Worm (Caenorhabditis elegans): ENCODE data around the gene sru-39.

DNA sequence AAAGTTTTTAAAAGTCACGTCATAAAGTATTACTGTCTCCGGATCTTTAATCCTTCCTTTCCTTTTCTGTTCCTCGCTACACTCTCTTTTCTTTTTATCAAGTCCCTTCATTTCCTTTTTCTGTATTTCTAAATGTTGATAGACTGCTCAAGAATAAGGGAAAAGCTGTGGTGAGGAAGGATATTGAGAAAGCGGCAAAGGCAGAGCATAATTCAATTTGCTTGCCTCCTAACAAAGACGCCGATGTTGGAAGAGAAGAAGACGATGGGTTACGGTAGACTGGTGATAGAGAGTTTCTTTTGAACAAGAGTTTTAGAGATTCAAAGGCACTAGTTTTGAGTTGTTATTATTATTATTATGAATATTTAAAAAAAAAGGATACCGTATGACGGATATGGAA, 37.7 kb upstream of the sru-39 start:
- TF ChIP-seq snpc-4 (tag; optimal IDR thresholded peaks at IDR 0.05) (no peak), F26F4.8 (GFP tag; conservative IDR thresholded peaks at IDR 0.05) (no peak), lsy-2 (tag; optimal IDR thresholded peaks at IDR 0.05) (peak; percentile 6 to 83), fkh-10 (GFP tag; optimal IDR thresholded peaks at IDR 0.05) (peak; percentile 97), ces-1 (GFP tag; optimal IDR thresholded peaks at IDR 0.05) (peak; percentile 100), egl-27 (tag; optimal IDR thresholded peaks at IDR 0.05) (no peak), skn-1 (tag; optimal IDR thresholded peaks at IDR 0.05) (no peak)

Data from whole organism, L4 larva.